Comparison of ENCODE assay signal across 5 fruit fly cellular contexts in the genomic region with DNA sequence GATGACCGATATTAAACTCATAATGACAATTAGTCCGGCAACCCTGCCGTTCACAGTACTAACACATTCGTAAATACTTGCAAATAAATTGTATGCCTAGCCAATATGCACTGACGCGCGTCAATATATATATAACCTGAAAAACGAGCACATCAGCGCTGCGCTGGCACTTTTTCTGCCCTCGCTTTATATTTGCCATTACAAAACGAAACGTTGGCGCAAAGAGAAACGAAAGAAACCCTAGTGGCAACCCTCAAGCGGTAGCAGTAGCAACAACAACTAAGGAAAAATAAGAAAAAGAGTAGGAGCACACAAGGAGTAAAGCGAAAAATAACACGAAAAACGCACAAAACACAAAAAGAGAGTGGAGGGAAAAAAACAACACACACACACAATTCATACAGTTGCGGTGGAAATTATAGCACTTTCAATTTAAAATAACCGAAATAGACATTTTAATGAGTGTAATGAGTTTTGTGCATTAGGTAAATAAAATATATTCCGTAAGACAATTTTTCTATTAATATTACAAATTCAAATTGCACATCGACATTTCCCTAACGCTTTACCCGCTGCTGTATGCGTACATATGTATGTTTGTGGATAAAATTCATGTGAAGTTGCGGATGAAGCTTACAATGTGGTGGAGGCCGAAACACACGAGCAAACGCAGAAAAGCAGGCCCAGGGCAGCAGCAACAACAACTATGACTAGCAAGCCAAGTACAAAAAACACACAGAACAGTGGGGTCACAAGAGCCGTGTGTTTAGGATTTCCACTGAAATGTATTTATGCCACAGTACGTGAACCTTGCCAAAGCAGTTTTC.
A peak's percentile ranks its signal among the peaks of the same experiment; 100 is the strongest.
TF ChIP-seq lines count a peak whose summit lies in the region.

No protein-coding gene starts in this region.

TF ChIP-seq in whole organism, adult, 20 proteins besides CTCF, POLR2A, EP300 and RAD21 (continued from another document):
- TF ChIP-seq cic (GFP tag; optimal IDR thresholded peaks at IDR 0.05; lab: Kevin White, UChicago): peak; percentile 72
- peak; percentile 85 for TF ChIP-seq Mnt (GFP tag; optimal IDR thresholded peaks at IDR 0.05; lab: Kevin White, UChicago)
- peak; percentile 94 for TF ChIP-seq CG5204 (GFP tag; optimal IDR thresholded peaks at IDR 0.05; lab: Kevin White, UChicago)
- peak; percentile 96 for TF ChIP-seq CG7045 (GFP tag; optimal IDR thresholded peaks at IDR 0.05; lab: Kevin White, UChicago)
- TF ChIP-seq bab1 (GFP tag; optimal IDR thresholded peaks at IDR 0.05; lab: Kevin White, UChicago): peak; percentile 99
- TF ChIP-seq tj (GFP tag; optimal IDR thresholded peaks at IDR 0.05; lab: Kevin White, UChicago): peak; percentile 98

TF ChIP-seq in whole organism, embryonic, 481 proteins besides CTCF, POLR2A, EP300 and RAD21 (continued from another document and continues in another):
- peak; percentile 98 for TF ChIP-seq Aef1 (GFP tag; IDR thresholded peaks at IDR 0.05; lab: Robert Waterston, UW)
- TF ChIP-seq Ptx1 (GFP tag; IDR thresholded peaks at IDR 0.05; lab: Robert Waterston, UW): peak; percentile 98
- peak; percentile 99 for TF ChIP-seq lilli (GFP tag; optimal IDR thresholded peaks at IDR 0.05; lab: Kevin White, UChicago)
- peak; percentile 99 for TF ChIP-seq CG13624 (GFP tag; optimal IDR thresholded peaks at IDR 0.05; lab: Kevin White, UChicago)
- TF ChIP-seq CG6175 (GFP tag; IDR thresholded peaks at IDR 0.05; lab: Robert Waterston, UW): peak; percentile 98
- TF ChIP-seq ro (GFP tag; IDR thresholded peaks at IDR 0.05; lab: Robert Waterston, UW): peak; percentile 96
- peak; percentile 96 for TF ChIP-seq CG1792 (GFP tag; optimal IDR thresholded peaks at IDR 0.05; lab: Kevin White, UChicago)
- TF ChIP-seq gcm (GFP tag; optimal IDR thresholded peaks at IDR 0.05; lab: Kevin White, UChicago): peak; percentile 99
- TF ChIP-seq chinmo (GFP tag; IDR thresholded peaks at IDR 0.05; lab: Robert Waterston, UW; ENCODE audit: partially characterized antibody): 0 out of 4 replicates have a peak, but pooled peaks have one; percentile 46
- TF ChIP-seq fru (optimal IDR thresholded peaks at IDR 0.05; lab: Kevin White, UChicago): no peak
- peak; percentile 98 for TF ChIP-seq Blimp-1 (GFP tag; optimal IDR thresholded peaks at IDR 0.05; lab: Kevin White, UChicago)
- TF ChIP-seq scrt (GFP tag; optimal IDR thresholded peaks at IDR 0.05; lab: Kevin White, UChicago): peak; percentile 98
- peak; percentile 100 for TF ChIP-seq CG13424 (tag; optimal IDR thresholded peaks at IDR 0.05; lab: Kevin White, UChicago)
- TF ChIP-seq CG1602 (GFP tag; optimal IDR thresholded peaks at IDR 0.05; lab: Kevin White, UChicago): peak; percentile 99
- peak; percentile 98 for TF ChIP-seq H15 (GFP tag; IDR thresholded peaks at IDR 0.05; lab: Robert Waterston, UW)
- TF ChIP-seq Dp (GFP tag; optimal IDR thresholded peaks at IDR 0.05; lab: Kevin White, UChicago): peak; percentile 34
- TF ChIP-seq Med (GFP tag; lab: Kevin White, UChicago): peak; percentile 100
- peak; percentile 97 for TF ChIP-seq CG15696 (tag; optimal IDR thresholded peaks at IDR 0.05; lab: Kevin White, UChicago)
- TF ChIP-seq CG17568 (GFP tag; optimal IDR thresholded peaks at IDR 0.05; lab: Kevin White, UChicago): peak; percentile 99
- TF ChIP-seq CG7786 (GFP tag; optimal IDR thresholded peaks at IDR 0.05; lab: Kevin White, UChicago): peak; percentile 97
- TF ChIP-seq h (optimal IDR thresholded peaks at IDR 0.05; lab: Kevin White, UChicago): no peak
- peak; percentile 98 for TF ChIP-seq croc (GFP tag; conservative IDR thresholded peaks at IDR 0.05; lab: Robert Waterston, UW)
- peak; percentile 96 for TF ChIP-seq eyg (GFP tag; optimal IDR thresholded peaks at IDR 0.05; lab: Kevin White, UChicago)
- peak; percentile 94 for TF ChIP-seq CG5180 (GFP tag; optimal IDR thresholded peaks at IDR 0.05; lab: Kevin White, UChicago)
- peak; percentile 99 for TF ChIP-seq CG1529 (GFP tag; optimal IDR thresholded peaks at IDR 0.05; lab: Kevin White, UChicago)
- peak; percentile 98 for TF ChIP-seq bab2 (GFP tag; optimal IDR thresholded peaks at IDR 0.05; lab: Kevin White, UChicago)
- peak; percentile 99 for TF ChIP-seq CG18619 (GFP tag; optimal IDR thresholded peaks at IDR 0.05; lab: Kevin White, UChicago)
- TF ChIP-seq gem (tag; optimal IDR thresholded peaks at IDR 0.05; lab: Kevin White, UChicago): peak; percentile 100

TF ChIP-seq in whole organism, prepupa, 60 proteins besides CTCF, POLR2A, EP300 and RAD21 (continued from another document and continues in another):
- TF ChIP-seq topi (GFP tag; optimal IDR thresholded peaks at IDR 0.05; lab: Kevin White, UChicago) (peak; percentile 99), fd85E (GFP tag; optimal IDR thresholded peaks at IDR 0.05; lab: Kevin White, UChicago) (peak; percentile 96), CG7368 (GFP tag; optimal IDR thresholded peaks at IDR 0.05; lab: Kevin White, UChicago) (peak; percentile 99), Blimp-1 (GFP tag; optimal IDR thresholded peaks at IDR 0.05; lab: Kevin White, UChicago) (peak; percentile 96), lz (GFP tag; optimal IDR thresholded peaks at IDR 0.05; lab: Kevin White, UChicago) (peak; percentile 99), CG3032 (tag; optimal IDR thresholded peaks at IDR 0.05; lab: Kevin White, UChicago) (peak; percentile 99), CG10631 (GFP tag; optimal IDR thresholded peaks at IDR 0.05; lab: Kevin White, UChicago) (peak; percentile 99), Ets96B (tag; optimal IDR thresholded peaks at IDR 0.05; lab: Kevin White, UChicago) (peak; percentile 99), Sox15 (GFP tag; optimal IDR thresholded peaks at IDR 0.05; lab: Kevin White, UChicago) (peak; percentile 97), svp (GFP tag; lab: Kevin White, UChicago) (peak; percentile 100), CG10669 (GFP tag; optimal IDR thresholded peaks at IDR 0.05; lab: Kevin White, UChicago) (peak; percentile 99), Sox102F (GFP tag; optimal IDR thresholded peaks at IDR 0.05; lab: Kevin White, UChicago) (peak; percentile 99), CG15336 (GFP tag; IDR thresholded peaks at IDR 0.05; lab: Robert Waterston, UW) (peak; percentile 100), Ets21C (GFP tag; optimal IDR thresholded peaks at IDR 0.05; lab: Kevin White, UChicago) (peak; percentile 98), dac (GFP tag; optimal IDR thresholded peaks at IDR 0.05; lab: Kevin White, UChicago) (peak; percentile 98), CG6808 (GFP tag; optimal IDR thresholded peaks at IDR 0.05; lab: Kevin White, UChicago) (peak; percentile 99), fkh (GFP tag; optimal IDR thresholded peaks at IDR 0.05; lab: Kevin White, UChicago) (peak; percentile 93), Sox14 (GFP tag; optimal IDR thresholded peaks at IDR 0.05; lab: Kevin White, UChicago) (peak; percentile 99), cyc (GFP tag; optimal IDR thresholded peaks at IDR 0.05; lab: Kevin White, UChicago) (peak; percentile 99), CG6854 (GFP tag; optimal IDR thresholded peaks at IDR 0.05; lab: Kevin White, UChicago) (peak; percentile 98), Hr38 (GFP tag; optimal IDR thresholded peaks at IDR 0.05; lab: Kevin White, UChicago) (peak; percentile 86), Hr39 (GFP tag; optimal IDR thresholded peaks at IDR 0.05; lab: Kevin White, UChicago) (peak; percentile 99), OdsH (GFP tag; optimal IDR thresholded peaks at IDR 0.05; lab: Kevin White, UChicago) (peak; percentile 99), CG6276 (GFP tag; optimal IDR thresholded peaks at IDR 0.05; lab: Kevin White, UChicago) (peak; percentile 99), spab (GFP tag; optimal IDR thresholded peaks at IDR 0.05; lab: Kevin White, UChicago) (peak; percentile 99), CG8119 (GFP tag; IDR thresholded peaks at IDR 0.05; lab: Robert Waterston, UW) (peak; percentile 100), CG6792 (GFP tag; optimal IDR thresholded peaks at IDR 0.05; lab: Kevin White, UChicago) (peak; percentile 99), CG3919 (GFP tag; optimal IDR thresholded peaks at IDR 0.05; lab: Kevin White, UChicago) (peak; percentile 99), acj6 (GFP tag; optimal IDR thresholded peaks at IDR 0.05; lab: Kevin White, UChicago) (peak; percentile 99), salr (GFP tag; optimal IDR thresholded peaks at IDR 0.05; lab: Kevin White, UChicago) (peak; percentile 98 to 99)

TF ChIP-seq in whole organism, pupa, 21 proteins besides CTCF, POLR2A, EP300 and RAD21 (continued from another document):
- TF ChIP-seq CG8159 (tag; optimal IDR thresholded peaks at IDR 0.05; lab: Kevin White, UChicago) (peak; percentile 99), CG34367 (tag; optimal IDR thresholded peaks at IDR 0.05; lab: Kevin White, UChicago) (peak; percentile 99), CG8301 (tag; optimal IDR thresholded peaks at IDR 0.05; lab: Kevin White, UChicago) (peak; percentile 99), CG13204 (GFP tag; optimal IDR thresholded peaks at IDR 0.05; lab: Kevin White, UChicago) (peak; percentile 98), CG9948 (tag; optimal IDR thresholded peaks at IDR 0.05; lab: Kevin White, UChicago) (peak; percentile 99)
TF ChIP-seq in whole organism, pupa: peak in this region for 21.

TF ChIP-seq in whole organism, wandering third instar larva, 38 proteins besides CTCF, POLR2A, EP300 and RAD21 (continued from another document):
- TF ChIP-seq rgr (GFP tag; optimal IDR thresholded peaks at IDR 0.05; lab: Kevin White, UChicago) (peak; percentile 99), dsf (GFP tag; optimal IDR thresholded peaks at IDR 0.05; lab: Kevin White, UChicago; ENCODE audit: borderline replicate concordance) (peak; percentile 90), HLH106 (tag; optimal IDR thresholded peaks at IDR 0.05; lab: Kevin White, UChicago) (peak; percentile 99), pan (optimal IDR thresholded peaks at IDR 0.05; lab: Kevin White, UChicago) (no peak), br (GFP tag; optimal IDR thresholded peaks at IDR 0.05; lab: Kevin White, UChicago) (peak; percentile 99), Hr78 (GFP tag; optimal IDR thresholded peaks at IDR 0.05; lab: Kevin White, UChicago) (no peak), Myc (optimal IDR thresholded peaks at IDR 0.05; lab: Kevin White, UChicago) (no peak), Hr83 (GFP tag; optimal IDR thresholded peaks at IDR 0.05; lab: Kevin White, UChicago; ENCODE audit: poor library complexity, severe bottlenecking) (peak; percentile 47), CG32264 (GFP tag; optimal IDR thresholded peaks at IDR 0.05; lab: Kevin White, UChicago) (peak; percentile 95), Rel (GFP tag; optimal IDR thresholded peaks at IDR 0.05; lab: Kevin White, UChicago) (peak; percentile 95), Rel (tag; optimal IDR thresholded peaks at IDR 0.05; lab: Kevin White, UChicago) (peak; percentile 93), OdsH (GFP tag; optimal IDR thresholded peaks at IDR 0.05; lab: Kevin White, UChicago) (peak; percentile 99), dl (GFP tag; optimal IDR thresholded peaks at IDR 0.05; lab: Kevin White, UChicago; ENCODE audit: insufficient read depth in 1 of 2, partially characterized antibody in 2 of 2) (no peak), fru (GFP tag; optimal IDR thresholded peaks at IDR 0.05; lab: Kevin White, UChicago) (peak; percentile 99), sv (GFP tag; optimal IDR thresholded peaks at IDR 0.05; lab: Kevin White, UChicago) (peak; percentile 99), Mio (GFP tag; optimal IDR thresholded peaks at IDR 0.05; lab: Kevin White, UChicago) (peak; percentile 89), Sp1 (GFP tag; optimal IDR thresholded peaks at IDR 0.05; lab: Kevin White, UChicago) (peak; percentile 100), brk (GFP tag; optimal IDR thresholded peaks at IDR 0.05; lab: Kevin White, UChicago) (peak; percentile 98), sage (GFP tag; optimal IDR thresholded peaks at IDR 0.05; lab: Kevin White, UChicago) (peak; percentile 98), Hnf4 (GFP tag; optimal IDR thresholded peaks at IDR 0.05; lab: Kevin White, UChicago) (peak; percentile 98), tai (GFP tag; optimal IDR thresholded peaks at IDR 0.05; lab: Kevin White, UChicago) (peak; percentile 96), N (GFP tag; optimal IDR thresholded peaks at IDR 0.05; lab: Kevin White, UChicago) (no peak)
